Fruit fly (Drosophila melanogaster): ENCODE results near the gene skd.

- no peak for TF ChIP-seq tai (GFP tag; optimal IDR thresholded peaks at IDR 0.05)
- no peak for TF ChIP-seq Myc (optimal IDR thresholded peaks at IDR 0.05)
- no peak for TF ChIP-seq pan (optimal IDR thresholded peaks at IDR 0.05)
- TF ChIP-seq woc (GFP tag; optimal IDR thresholded peaks at IDR 0.05): no peak
- no peak for TF ChIP-seq lola (GFP tag; optimal IDR thresholded peaks at IDR 0.05)
These were observed 38.4 kb downstream of the skd start for dm6 chr3L:20988862-20989261.
